Fruit fly (Drosophila melanogaster): ENCODE results near the gene CG42238.

CG42238 gene

dm6 chr2L:21038723-21039122 is 13.2 kb downstream of the CG42238 start (continued):
- TF ChIP-seq ato (GFP tag; IDR thresholded peaks at IDR 0.05; ENCODE audit: partially characterized antibody) (no peak), Hmr (GFP tag; optimal IDR thresholded peaks at IDR 0.05) (peak; percentile 73), nerfin-2 (GFP tag; IDR thresholded peaks at IDR 0.05; ENCODE audit: partially characterized antibody) (no peak), pzg (GFP tag; optimal IDR thresholded peaks at IDR 0.05) (no peak), Dip2 (GFP tag; IDR thresholded peaks at IDR 0.05) (no peak), Hr3 (GFP tag; optimal IDR thresholded peaks at IDR 0.05) (peak; percentile 47), CG17802 (tag; optimal IDR thresholded peaks at IDR 0.05) (peak; percentile 12), TFAM (GFP tag; optimal IDR thresholded peaks at IDR 0.05) (no peak), CG6791 (GFP tag; IDR thresholded peaks at IDR 0.05; ENCODE audit: partially characterized antibody) (no peak), CG12942 (GFP tag; optimal IDR thresholded peaks at IDR 0.05) (peak; percentile 22), Elba2 (GFP tag; optimal IDR thresholded peaks at IDR 0.05) (no peak), Eip74EF (GFP tag; optimal IDR thresholded peaks at IDR 0.05) (peak in 1 of 2 experiments; percentile 26), run (tag; optimal IDR thresholded peaks at IDR 0.05) (no peak), CG11085 (GFP tag; IDR thresholded peaks at IDR 0.05) (0 out of 2 replicates have a peak, but pooled peaks have one; percentile 37), CG14050 (GFP tag; IDR thresholded peaks at IDR 0.05) (peak; percentile 50; the same call in 2 of the 3 replicates), cas (GFP tag; IDR thresholded peaks at IDR 0.05) (no peak), tin (GFP tag; optimal IDR thresholded peaks at IDR 0.05) (peak; percentile 69), gsb (GFP tag; IDR thresholded peaks at IDR 0.05) (peak; percentile 42), ci (GFP tag; IDR thresholded peaks at IDR 0.05) (peak; percentile 75; the same call in 2 of the 3 replicates), br (optimal IDR thresholded peaks at IDR 0.05) (no peak), CG6689 (GFP tag; IDR thresholded peaks at IDR 0.05) (peak; percentile 72), Lhr (GFP tag; optimal IDR thresholded peaks at IDR 0.05) (no peak), CG17359 (tag; optimal IDR thresholded peaks at IDR 0.05) (peak; percentile 61), CG1602 (GFP tag; optimal IDR thresholded peaks at IDR 0.05) (peak; percentile 49), CG17912 (GFP tag; optimal IDR thresholded peaks at IDR 0.05) (no peak), CG12071 (GFP tag; optimal IDR thresholded peaks at IDR 0.05) (peak; percentile 69), HLH4C (GFP tag; IDR thresholded peaks at IDR 0.05; ENCODE audit: partially characterized antibody) (no peak), Awh (GFP tag; IDR thresholded peaks at IDR 0.05) (no peak; the same call in 1 of the 2 replicates), Spps (tag; optimal IDR thresholded peaks at IDR 0.05) (peak; percentile 45), ind (GFP tag; optimal IDR thresholded peaks at IDR 0.05) (peak; percentile 66), chm (GFP tag; IDR thresholded peaks at IDR 0.05) (peak; percentile 65; the same call in 1 of the 2 replicates), jing (GFP tag; optimal IDR thresholded peaks at IDR 0.05) (peak; percentile 38), NfI (GFP tag; optimal IDR thresholded peaks at IDR 0.05) (peak; percentile 70), tup (GFP tag; optimal IDR thresholded peaks at IDR 0.05) (peak; percentile 39), CG18599 (GFP tag; optimal IDR thresholded peaks at IDR 0.05) (peak; percentile 80), eyg (GFP tag; optimal IDR thresholded peaks at IDR 0.05) (peak; percentile 40), gcm (GFP tag; optimal IDR thresholded peaks at IDR 0.05) (peak; percentile 9), rib (GFP tag; IDR thresholded peaks at IDR 0.05) (no peak), CG11504 (tag; optimal IDR thresholded peaks at IDR 0.05) (peak; percentile 72), dati (GFP tag; IDR thresholded peaks at IDR 0.05) (0 out of 2 replicates have a peak, but pooled peaks have one; percentile 6), CG16815 (GFP tag; optimal IDR thresholded peaks at IDR 0.05) (peak; percentile 38), CG17361 (GFP tag; IDR thresholded peaks at IDR 0.05) (peak; percentile 75), HLH3B (GFP tag; IDR thresholded peaks at IDR 0.05) (peak; percentile 69), CG30403 (GFP tag; optimal IDR thresholded peaks at IDR 0.05) (peak; percentile 70), HHEX (GFP tag; optimal IDR thresholded peaks at IDR 0.05) (peak; percentile 52), Mad (GFP tag; optimal IDR thresholded peaks at IDR 0.05) (no peak), esg (GFP tag; conservative IDR thresholded peaks at IDR 0.05) (peak; percentile 64), Doc2 (GFP tag; IDR thresholded peaks at IDR 0.05) (no peak), Side (GFP tag; optimal IDR thresholded peaks at IDR 0.05) (peak; percentile 55), CG12659 (GFP tag; optimal IDR thresholded peaks at IDR 0.05) (peak; percentile 42), CG3163 (GFP tag; optimal IDR thresholded peaks at IDR 0.05) (no peak)
